Worm (Caenorhabditis elegans) whole organism, young adult: ENCODE data around the gene ncx-6.

Source experiments
- B0261.1 ChIP-seq: sonication (generic microtip); optimal IDR thresholded peaks from 2 replicates; lab custom pipeline; 2016; ENCODE audit warnings: mild to moderate bottlenecking, missing genetic modification characterization, moderate library complexity, missing compliant biosample characterization
- D2030.7 ChIP-seq: fragments of 200-800 bp; sonication (Bioruptor generic); IDR thresholded peaks from 2 replicates; pipeline ENCODE4 v1.3.6; 2022; ENCODE audit warnings: missing genetic modification reagents, missing genetic modification characterization, missing compliant biosample characterization
- F10E7.11 ChIP-seq: sonication (generic microtip); optimal IDR thresholded peaks from 2 replicates; lab custom pipeline; 2017; ENCODE audit warnings: mild to moderate bottlenecking, missing genetic modification characterization, moderate library complexity, missing compliant biosample characterization
- F37B4.10 ChIP-seq: fragments of 200-800 bp; sonication (Bioruptor generic); IDR thresholded peaks from 2 replicates; pipeline ENCODE4 v1.3.6; 2022; ENCODE audit warnings: missing genetic modification characterization, missing compliant biosample characterization
- F39B2.1 ChIP-seq: fragments of 200-800 bp; sonication (Bioruptor generic); IDR thresholded peaks from 2 replicates; pipeline ENCODE4 v1.3.6; 2022; ENCODE audit warnings: missing genetic modification reagents, missing genetic modification characterization, missing compliant biosample characterization
- F49E8.2 ChIP-seq: sonication (generic microtip); optimal IDR thresholded peaks from 3 replicates; lab custom pipeline; 2017; ENCODE audit warnings: missing genetic modification characterization, mild to moderate bottlenecking, missing compliant biosample characterization, antibody characterized with exemption, moderate library complexity; ENCODE audit not compliant: insufficient read depth
- F52B5.7 ChIP-seq: sonication (generic microtip); optimal IDR thresholded peaks from 2 replicates; lab custom pipeline; 2016; ENCODE audit warnings: mild to moderate bottlenecking, missing genetic modification characterization, missing compliant biosample characterization
- F55B11.4 ChIP-seq: sonication (generic microtip); optimal IDR thresholded peaks from 2 replicates; lab custom pipeline; 2016; ENCODE audit warnings: missing compliant biosample characterization, missing genetic modification characterization, borderline replicate concordance; ENCODE audit not compliant: insufficient read depth
- F57A8.1 ChIP-seq: fragments of 200-800 bp; sonication (Bioruptor generic); optimal IDR thresholded peaks from 2 replicates; lab custom pipeline; 2018; ENCODE audit warnings: mild to moderate bottlenecking, missing genetic modification characterization, moderate library complexity, missing compliant biosample characterization
- Y53G8AR.9 ChIP-seq: fragments of 200-800 bp; sonication (Bioruptor generic); conservative IDR thresholded peaks from 2 replicates; pipeline ENCODE4 v1.3.6; 2022; ENCODE audit warnings: missing genetic modification reagents, missing genetic modification characterization, missing compliant biosample characterization
- Y67H2A.10 ChIP-seq: fragments of 200-800 bp; sonication (Bioruptor generic); conservative IDR thresholded peaks from 2 replicates; pipeline ENCODE4 v1.3.6; 2022; ENCODE audit warnings: missing genetic modification reagents, missing genetic modification characterization, missing compliant biosample characterization
- atf-7 ChIP-seq: sonication (generic microtip); optimal IDR thresholded peaks from 2 replicates; lab custom pipeline; 2017; ENCODE audit warnings: mild to moderate bottlenecking, missing genetic modification characterization, missing compliant biosample characterization
- attf-3 ChIP-seq: fragments of 200-800 bp; sonication (Bioruptor generic); conservative IDR thresholded peaks from 2 replicates; pipeline ENCODE4 v1.3.6; 2022; ENCODE audit warnings: missing genetic modification reagents, missing genetic modification characterization, missing compliant biosample characterization
- attf-5 ChIP-seq: fragments of 200-800 bp; sonication (Bioruptor generic); optimal IDR thresholded peaks from 2 replicates; lab custom pipeline; 2018; ENCODE audit warnings: mild to moderate bottlenecking, missing genetic modification characterization, missing compliant biosample characterization
- bed-2 ChIP-seq: fragments of 200-800 bp; sonication (Bioruptor generic); IDR thresholded peaks from 2 replicates; pipeline ENCODE4 v1.3.6; 2022; ENCODE audit warnings: missing genetic modification reagents, missing genetic modification characterization, missing compliant biosample characterization
- cebp-1 ChIP-seq, 2 experiments: fragments of 200-800 bp in 1 of 2; sonication (Bioruptor generic) in 1 of 2; sonication (generic microtip) in 1 of 2; IDR thresholded peaks in 1 of 2; optimal IDR thresholded peaks in 1 of 2; 2 replicates each; pipeline versions ENCODE4 v1.3.6 to Lab custom; 2017 to 2022; ENCODE audit warnings: missing compliant biosample characterization in 2 of 2, missing genetic modification characterization in 2 of 2, mild to moderate bottlenecking in 1 of 2, missing genetic modification reagents in 1 of 2, moderate library complexity in 1 of 2
- cebp-2 ChIP-seq: fragments of 200-800 bp; sonication (Bioruptor generic); IDR thresholded peaks from 2 replicates; pipeline ENCODE4 v1.3.6; 2022; ENCODE audit warnings: missing genetic modification characterization, missing compliant biosample characterization
- chd-7 ChIP-seq: sonication (generic microtip); optimal IDR thresholded peaks from 2 replicates; lab custom pipeline; 2016; ENCODE audit warnings: mild to moderate bottlenecking, missing genetic modification characterization, moderate library complexity, missing compliant biosample characterization
- him-1 ChIP-seq: sonication (generic microtip); optimal IDR thresholded peaks from 2 replicates; lab custom pipeline; 2016; ENCODE audit warnings: missing genotype, missing genetic modification reagents, missing genetic modification characterization, missing compliant biosample characterization
- hmg-1.2 ChIP-seq: fragments of 200-800 bp; sonication (Bioruptor generic); IDR thresholded peaks from 2 replicates; pipeline ENCODE4 v1.3.6; 2022; ENCODE audit warnings: missing genetic modification reagents, missing genetic modification characterization, missing compliant biosample characterization
- hrde-1 ChIP-seq: sonication (generic microtip); optimal IDR thresholded peaks from 2 replicates; lab custom pipeline; 2016; ENCODE audit warnings: missing genetic modification characterization, mild to moderate bottlenecking, missing compliant biosample characterization, moderate library complexity, missing genotype, missing genetic modification reagents, borderline replicate concordance
- lin-26 ChIP-seq: fragments of 200-800 bp; sonication (Bioruptor generic); IDR thresholded peaks from 2 replicates; pipeline ENCODE4 v1.3.6; 2022; ENCODE audit warnings: missing genetic modification reagents, missing genetic modification characterization, missing compliant biosample characterization
- lin-40 ChIP-seq: sonication (generic microtip); optimal IDR thresholded peaks from 2 replicates; lab custom pipeline; 2016; ENCODE audit warnings: missing genetic modification characterization, mild to moderate bottlenecking, missing compliant biosample characterization, missing genotype, missing genetic modification reagents
- lsl-1 ChIP-seq: fragments of 200-800 bp; sonication (Bioruptor generic); optimal IDR thresholded peaks from 2 replicates; lab custom pipeline; 2018; ENCODE audit warnings: mild to moderate bottlenecking, missing genetic modification characterization, moderate library complexity, missing compliant biosample characterization
- nfyb-1 ChIP-seq: fragments of 200-800 bp; sonication (Bioruptor generic); IDR thresholded peaks from 2 replicates; pipeline ENCODE4 v1.3.6; 2022; ENCODE audit warnings: missing genetic modification reagents, missing genetic modification characterization, missing compliant biosample characterization
- nhr-90 ChIP-seq: sonication (generic microtip); optimal IDR thresholded peaks from 2 replicates; lab custom pipeline; 2016; ENCODE audit warnings: missing genotype, mild to moderate bottlenecking, missing genetic modification characterization, missing compliant biosample characterization
- pbrm-1 ChIP-seq: fragments of 200-800 bp; sonication (Bioruptor generic); IDR thresholded peaks from 2 replicates; pipeline ENCODE4 v1.3.6; 2022; ENCODE audit warnings: missing genetic modification reagents, missing genetic modification characterization, missing compliant biosample characterization
- pha-4 ChIP-seq: fragments of 150-350 bp; sonication (generic microtip); optimal IDR thresholded peaks from 2 replicates; lab custom pipeline; 2014; ENCODE audit warnings: missing biosample characterization, missing genetic modification reagents, missing genetic modification characterization
- rec-8 ChIP-seq, 2 experiments: sonication (generic microtip); optimal IDR thresholded peaks; 2 replicates each; lab custom pipeline; 2016; ENCODE audit warnings: mild to moderate bottlenecking in 2 of 2, missing genetic modification characterization in 2 of 2, missing genetic modification reagents in 2 of 2, missing genotype in 2 of 2, missing biosample characterization in 1 of 2, missing compliant biosample characterization in 1 of 2, moderate library complexity in 1 of 2
- repo-1 ChIP-seq: sonication (generic microtip); optimal IDR thresholded peaks from 2 replicates; lab custom pipeline; 2017; ENCODE audit warnings: mild to moderate bottlenecking, missing genetic modification characterization, missing compliant biosample characterization
- somi-1 ChIP-seq: fragments of 200-800 bp; sonication (Bioruptor generic); optimal IDR thresholded peaks from 2 replicates; lab custom pipeline; 2018; ENCODE audit warnings: mild to moderate bottlenecking, missing genetic modification characterization, missing compliant biosample characterization
- tbp1 ChIP-seq: fragments of 200-800 bp; sonication (Bioruptor generic); optimal IDR thresholded peaks from 2 replicates; lab custom pipeline; 2018; ENCODE audit warnings: mild to moderate bottlenecking, missing genetic modification characterization, missing compliant biosample characterization
- ztf-25 ChIP-seq: fragments of 200-800 bp; sonication (Bioruptor generic); IDR thresholded peaks from 2 replicates; pipeline ENCODE4 v1.3.6; 2022; ENCODE audit warnings: missing genetic modification reagents, missing genetic modification characterization, missing compliant biosample characterization

The ncx-6 gene

ce11 chrIII:9744525-9744924 is 30.8 kb upstream of the ncx-6 start:
- TF ChIP-seq him-1 = no peak
- no peak for TF ChIP-seq attf-5 (GFP tag; lab: Kevin White, UChicago)
- TF ChIP-seq pha-4 = no peak
- TF ChIP-seq hmg-1.2 (GFP tag; lab: Robert Waterston, UW) = no peak
- TF ChIP-seq cebp-1 (GFP tag; IDR thresholded peaks at IDR 0.05; lab: Robert Waterston, UW) = no peak
- no peak for TF ChIP-seq cebp-1 (tag; optimal IDR thresholded peaks at IDR 0.05; lab: Kevin White, UChicago)
- no peak for TF ChIP-seq bed-2 (GFP tag; lab: Robert Waterston, UW)
- TF ChIP-seq nhr-90 (tag; lab: Kevin White, UChicago) = no peak
- no peak for TF ChIP-seq lin-40
- TF ChIP-seq nfyb-1 (GFP tag; lab: Robert Waterston, UW) = no peak
- no peak for TF ChIP-seq F10E7.11 (tag; lab: Kevin White, UChicago)
- TF ChIP-seq F37B4.10 (GFP tag; lab: Robert Waterston, UW) = no peak
- no peak for TF ChIP-seq Y67H2A.10 (GFP tag; lab: Robert Waterston, UW)
- no peak for TF ChIP-seq somi-1
- TF ChIP-seq F49E8.2 (tag; lab: Kevin White, UChicago) = no peak
- TF ChIP-seq F55B11.4 (tag; lab: Kevin White, UChicago) = no peak
- TF ChIP-seq lsl-1 (GFP tag; lab: Kevin White, UChicago) = no peak
- no peak for TF ChIP-seq atf-7
- no peak for TF ChIP-seq rec-8 (tag; optimal IDR thresholded peaks at IDR 0.05; lab: Kevin White, UChicago)
- TF ChIP-seq attf-3 (GFP tag; lab: Robert Waterston, UW) = no peak
- no peak for TF ChIP-seq pbrm-1 (GFP tag; lab: Robert Waterston, UW)

ce11 chrIII:9743239-9743638 is 29.5 kb upstream of the ncx-6 start, which contains the start of gene T05G5.1:
T05G5.1 (minus strand) TSS chrIII:9743339.
- no peak for TF ChIP-seq D2030.7 (GFP tag; lab: Robert Waterston, UW)

DNA sequence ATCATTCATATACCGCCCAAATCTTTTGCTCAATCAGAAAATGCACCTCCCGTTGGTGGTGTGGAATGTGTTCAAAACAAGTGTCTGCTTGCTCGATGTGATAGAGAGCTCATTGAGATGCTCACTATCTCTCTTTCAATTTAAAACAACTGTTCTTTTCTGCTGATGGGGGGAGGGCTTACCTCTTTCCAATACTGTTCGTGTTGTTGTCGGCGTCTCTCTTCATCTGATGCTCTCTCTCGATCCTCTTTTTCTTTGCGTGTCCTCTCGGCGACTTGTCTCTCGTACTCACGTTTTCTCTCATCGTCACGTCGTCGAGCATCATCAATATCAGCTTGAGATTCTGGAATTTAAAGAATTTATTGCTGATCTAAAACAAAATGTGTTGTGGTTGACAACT is 28.2 kb upstream of the ncx-6 start:
- no peak for TF ChIP-seq F52B5.7 (tag; lab: Kevin White, UChicago)
- TF ChIP-seq chd-7 = no peak
- no peak for TF ChIP-seq B0261.1 (tag; lab: Kevin White, UChicago)
- no peak for TF ChIP-seq lin-26 (GFP tag; lab: Robert Waterston, UW)
- no peak for TF ChIP-seq repo-1 (tag; lab: Kevin White, UChicago)
- TF ChIP-seq hmg-1.2 (GFP tag; lab: Robert Waterston, UW) = peak; percentile 57; the same call in 1 of the 2 replicates

DNA sequence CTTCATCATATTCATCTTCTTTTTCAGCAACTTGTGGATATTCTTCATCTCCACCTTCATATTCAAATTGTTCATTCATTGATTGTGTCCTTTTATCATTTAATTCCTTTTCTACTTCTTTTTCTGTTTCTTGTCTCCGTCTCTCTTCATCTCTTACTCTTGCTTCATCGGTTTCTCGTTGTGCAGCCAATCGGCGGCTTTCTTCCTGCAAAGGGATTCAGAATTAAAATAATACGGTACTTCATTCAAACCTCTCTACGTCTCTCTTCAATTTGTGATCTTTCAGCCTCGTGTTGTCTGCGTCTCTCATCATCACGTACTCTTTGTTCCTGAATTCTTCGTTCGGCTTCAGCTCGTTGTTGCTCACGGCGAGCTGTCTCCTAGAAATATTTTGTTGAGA is 26.9 kb upstream of the ncx-6 start:
- TF ChIP-seq hmg-1.2 (GFP tag; lab: Robert Waterston, UW) (peak; percentile 42; the same call in 1 of the 2 replicates), repo-1 (tag; lab: Kevin White, UChicago) (no peak)

DNA sequence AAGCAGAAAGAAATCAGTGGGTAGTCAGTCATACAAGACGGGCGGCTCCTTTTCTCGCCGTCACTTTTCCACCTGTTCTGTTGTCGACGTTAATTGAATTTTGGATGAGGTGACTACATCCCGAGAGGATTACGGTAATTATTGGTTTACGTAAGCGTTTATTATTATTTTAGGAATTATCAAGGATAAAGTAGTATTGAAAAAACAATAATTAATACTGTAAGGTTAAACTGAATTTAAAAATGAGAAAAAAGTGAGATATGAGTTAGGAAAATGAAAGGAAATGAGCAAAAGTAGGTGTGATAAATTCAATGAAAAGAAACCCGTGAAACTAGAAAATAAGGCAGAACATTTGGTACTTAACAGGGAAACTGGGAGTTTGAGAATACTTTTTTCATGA is 25.2 kb upstream of the ncx-6 start, which contains the start of gene hlh-4:
Gene hlh-4, minus strand, starts transcription at position 101 of the 400 bp plus-strand sequence.
- TF ChIP-seq F57A8.1 (GFP tag; lab: Kevin White, UChicago) (no peak), tbp1 (no peak), F39B2.1 (no peak), lin-26 (GFP tag; lab: Robert Waterston, UW) (no peak), ztf-25 (GFP tag; lab: Robert Waterston, UW) (no peak), Y53G8AR.9 (GFP tag; lab: Robert Waterston, UW) (no peak), hrde-1 (no peak), cebp-2 (no peak)
